Worm (Caenorhabditis elegans) whole organism, L4 larva: ENCODE measurements around the gene tiar-2.
A peak's percentile ranks its signal among the peaks of the same experiment; 100 is the strongest.
"Not testable (repeated sequence)": the region's sequence is repeated elsewhere in the genome, so short reads cannot be mapped to it uniquely, and the experiment has no call there.

Experiments
- F49E8.2 ChIP-seq: sonication (generic microtip); optimal IDR thresholded peaks from 2 replicates; lab custom pipeline; 2016; ENCODE audit warnings: missing compliant biosample characterization, mild to moderate bottlenecking, missing genetic modification characterization, borderline replicate concordance
- Y105C5A.15 ChIP-seq: fragments of 200-800 bp; sonication (Bioruptor generic); IDR thresholded peaks from 2 replicates; pipeline ENCODE4 v1.3.6; 2022; ENCODE audit warnings: missing genetic modification characterization, missing compliant biosample characterization
- Y48G9A.11 ChIP-seq: fragments of 200-800 bp; sonication (Bioruptor generic); IDR thresholded peaks from 2 replicates; pipeline ENCODE4 v1.3.6; 2022; ENCODE audit warnings: missing genetic modification reagents, missing genetic modification characterization, missing compliant biosample characterization
- ZK337.2 ChIP-seq: fragments of 200-800 bp; sonication (Bioruptor generic); IDR thresholded peaks from 2 replicates; pipeline ENCODE4 v1.3.6; 2022; ENCODE audit warnings: missing genetic modification reagents, missing genetic modification characterization, missing compliant biosample characterization
- aha-1 ChIP-seq: fragments of 150-350 bp; peaks from one replicate; lab custom pipeline; 2014; ENCODE audit warnings: missing biosample characterization, missing genetic modification characterization
- arid-1 ChIP-seq: fragments of 200-800 bp; sonication (Bioruptor generic); conservative IDR thresholded peaks from 2 replicates; pipeline ENCODE4 v1.3.6; 2022; ENCODE audit warnings: missing genetic modification reagents, missing genetic modification characterization, missing compliant biosample characterization
- ceh-32 ChIP-seq: sonication (generic microtip); optimal IDR thresholded peaks from 2 replicates; lab custom pipeline; 2016; ENCODE audit warnings: mild to moderate bottlenecking, missing genetic modification characterization, missing compliant biosample characterization; ENCODE audit not compliant: poor library complexity
- daf-16 ChIP-seq, 3 experiments: sonication (generic microtip); optimal IDR thresholded peaks; 2 replicates each; lab custom pipeline; 2016 to 2017; ENCODE audit warnings: missing genetic modification characterization in 3 of 3, missing genetic modification reagents in 3 of 3, mild to moderate bottlenecking in 2 of 3, missing compliant biosample characterization in 2 of 3, missing biosample characterization in 1 of 3, moderate library complexity in 1 of 3
- daf-19 ChIP-seq: fragments of 200-800 bp; sonication (Bioruptor generic); conservative IDR thresholded peaks from 2 replicates; pipeline ENCODE4 v1.3.6; 2022; ENCODE audit warnings: missing genetic modification characterization, missing compliant biosample characterization
- dmd-6 ChIP-seq: fragments of 200-800 bp; sonication (Bioruptor generic); IDR thresholded peaks from 2 replicates; pipeline ENCODE4 v1.3.6; 2022; ENCODE audit warnings: missing genetic modification reagents, missing genetic modification characterization, missing compliant biosample characterization
- dmd-8 ChIP-seq: fragments of 200-800 bp; sonication (Bioruptor generic); IDR thresholded peaks from 2 replicates; pipeline ENCODE4 v1.3.6; 2022; ENCODE audit warnings: missing genetic modification characterization, missing compliant biosample characterization
- dpl-1 ChIP-seq: fragments of 150-350 bp; optimal IDR thresholded peaks from 2 replicates; lab custom pipeline; 2014; ENCODE audit warnings: missing biosample characterization, missing genetic modification reagents, missing genetic modification characterization
- fkh-10 ChIP-seq: fragments of 150-350 bp; optimal IDR thresholded peaks from 2 replicates; lab custom pipeline; 2014; ENCODE audit warnings: missing biosample characterization, missing genetic modification reagents, missing genetic modification characterization
- fos-1 ChIP-seq: fragments of 150-350 bp; optimal IDR thresholded peaks from 2 replicates; lab custom pipeline; 2014; ENCODE audit warnings: missing biosample characterization, missing genetic modification characterization
- hif-1 ChIP-seq, 2 experiments: sonication (generic microtip); optimal IDR thresholded peaks; 2 replicates each; lab custom pipeline; 2016 to 2017; ENCODE audit warnings: missing compliant biosample characterization in 2 of 2, missing genetic modification characterization in 2 of 2, missing genetic modification reagents in 2 of 2, missing genotype in 2 of 2, mild to moderate bottlenecking in 1 of 2
- jun-1 ChIP-seq: fragments of 150-350 bp; optimal IDR thresholded peaks from 2 replicates; lab custom pipeline; 2014; ENCODE audit warnings: missing biosample characterization, missing genetic modification reagents, missing genetic modification characterization
- lim-7 ChIP-seq: fragments of 200-800 bp; sonication (Bioruptor generic); IDR thresholded peaks from 2 replicates; pipeline ENCODE4 v1.3.6; 2022; ENCODE audit warnings: missing genetic modification characterization, missing compliant biosample characterization
- madf-5 ChIP-seq, 2 experiments: fragments of 200-800 bp; sonication (Bioruptor generic); IDR thresholded peaks; 2 replicates each; pipeline ENCODE4 v1.3.6; 2022; ENCODE audit warnings: missing compliant biosample characterization in 2 of 2, missing genetic modification characterization in 2 of 2
- mdt-29 ChIP-seq: fragments of 200-800 bp; sonication (Bioruptor generic); IDR thresholded peaks from 2 replicates; pipeline ENCODE4 v1.3.6; 2022; ENCODE audit warnings: missing genetic modification reagents, missing genetic modification characterization, missing compliant biosample characterization
- mep-1 ChIP-seq: fragments of 150-350 bp; sonication (generic microtip); optimal IDR thresholded peaks from 3 replicates; lab custom pipeline; 2014; ENCODE audit warnings: missing biosample characterization, missing genetic modification characterization
- nhr-77 ChIP-seq: fragments of 150-350 bp; optimal IDR thresholded peaks from 2 replicates; lab custom pipeline; 2014; ENCODE audit warnings: missing biosample characterization, missing genetic modification characterization
- set-16 ChIP-seq: fragments of 200-800 bp; sonication (Bioruptor generic); IDR thresholded peaks from 2 replicates; pipeline ENCODE4 v1.3.6; 2022; ENCODE audit warnings: missing genetic modification reagents, missing genetic modification characterization, missing compliant biosample characterization
- spr-1 ChIP-seq: sonication (generic microtip); optimal IDR thresholded peaks from 2 replicates; lab custom pipeline; 2016; ENCODE audit warnings: mild to moderate bottlenecking, missing genetic modification characterization, missing compliant biosample characterization
- spr-3 ChIP-seq: fragments of 200-800 bp; sonication (Bioruptor generic); optimal IDR thresholded peaks from 2 replicates; lab custom pipeline; 2018; ENCODE audit warnings: mild to moderate bottlenecking, missing genetic modification characterization, missing compliant biosample characterization
- unc-130 ChIP-seq: sonication (generic microtip); optimal IDR thresholded peaks from 2 replicates; lab custom pipeline; 2016; ENCODE audit warnings: missing genetic modification reagents, missing genetic modification characterization, missing compliant biosample characterization
- unc-62 ChIP-seq, 3 experiments: fragments of 150-350 bp in 1 of 3; sonication (generic microtip); optimal IDR thresholded peaks in 2 of 3; peaks in 1 of 3; 1 replicate in 1 of 3; 2 replicates in 2 of 3; lab custom pipeline; 2014 to 2017; ENCODE audit warnings: missing biosample characterization in 3 of 3, missing genetic modification characterization in 3 of 3, missing genetic modification reagents in 3 of 3, missing genotype in 1 of 3
- zag-1 ChIP-seq: fragments of 150-350 bp; optimal IDR thresholded peaks from 2 replicates; lab custom pipeline; 2014; ENCODE audit warnings: missing biosample characterization, missing genetic modification characterization
- zfp-3 ChIP-seq: fragments of 200-800 bp; sonication (Bioruptor generic); conservative IDR thresholded peaks from 2 replicates; pipeline ENCODE4 v1.3.6; 2022; ENCODE audit warnings: missing genetic modification reagents, missing genetic modification characterization, missing compliant biosample characterization

tiar-2 gene

DNA sequence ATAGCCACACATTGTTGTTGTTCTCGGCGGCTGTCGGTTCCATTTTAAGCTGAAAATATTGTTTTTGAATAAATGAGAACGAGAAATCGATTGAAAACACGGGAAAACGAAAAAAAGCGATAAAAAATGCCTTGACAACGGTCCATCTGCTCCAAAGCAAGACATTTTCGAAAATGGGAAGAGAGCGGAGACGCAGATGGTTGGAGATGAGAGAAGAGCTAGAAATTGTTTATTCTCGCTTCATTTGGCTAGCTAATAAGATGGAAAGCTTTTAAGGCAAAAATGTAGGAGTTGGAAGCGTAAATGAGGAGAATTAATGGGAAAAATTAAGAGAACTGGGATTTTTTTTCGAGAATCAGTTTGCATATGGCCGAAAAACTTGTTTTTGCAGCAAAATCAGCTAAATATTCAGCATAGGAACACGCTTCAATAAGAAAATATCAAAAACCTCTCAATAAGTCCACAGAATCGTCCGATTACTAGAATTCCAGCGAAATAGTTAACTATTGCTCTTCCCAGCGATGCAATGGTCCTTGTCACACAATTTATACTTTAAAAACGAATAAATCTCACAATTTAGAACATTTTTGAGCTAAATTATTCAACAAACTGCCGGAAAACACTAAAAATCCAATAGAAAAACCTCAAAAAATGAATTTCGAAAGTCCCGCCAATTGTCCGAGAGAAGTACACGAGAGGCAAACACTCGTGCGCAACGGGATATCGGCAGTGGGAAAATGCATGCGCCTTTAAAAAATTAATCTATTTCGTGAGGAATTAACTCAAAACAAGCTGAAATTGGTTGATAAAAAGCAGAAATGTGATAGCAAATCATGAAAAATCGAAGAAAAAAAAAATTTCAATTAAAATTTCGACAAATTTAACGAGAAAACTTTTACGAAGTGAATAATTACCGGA, 29.9 kb upstream of the tiar-2 start, which contains the start of gene pisy-1 (continued):
- TF ChIP-seq dmd-6 (0 out of 2 replicates have a peak, but pooled peaks have one; percentile 9), zfp-3 (GFP tag; lab: Robert Waterston, UW) (no peak), unc-62 (GFP tag; optimal IDR thresholded peaks at IDR 0.05 in 1 of 2; lab: Kevin White, UChicago) (peak in 1 of 2 experiments; percentile 2), unc-62 (tag; optimal IDR thresholded peaks at IDR 0.05; lab: Kevin White, UChicago) (no peak), daf-19 (GFP tag; lab: Robert Waterston, UW) (no peak), jun-1 (tag; lab: Kevin White, UChicago) (no peak)
- TF ChIP-seq, all 104 proteins: peak for 15

DNA sequence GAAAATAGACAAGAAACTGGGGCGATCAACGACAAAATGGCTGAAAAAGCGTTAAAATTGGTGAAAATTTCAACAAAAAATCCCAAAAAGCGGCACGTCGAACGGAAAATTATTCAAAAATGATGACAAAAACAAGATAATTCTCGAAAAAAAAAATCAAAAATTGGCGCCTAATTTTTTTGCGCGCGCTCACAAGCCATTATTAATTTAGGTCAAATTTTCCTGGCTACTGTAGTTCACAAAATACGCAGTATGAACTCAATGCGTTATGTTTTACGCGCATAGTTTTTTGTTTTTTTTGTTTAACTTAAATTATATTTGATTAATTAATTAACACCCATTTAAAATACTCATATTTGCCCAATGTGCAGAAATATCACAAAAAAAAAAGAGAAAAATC, 29.2 kb upstream of the tiar-2 start:
- TF ChIP-seq ZK337.2 (no peak), mep-1 (tag; lab: Kevin White, UChicago) (no peak), aha-1 (tag; lab: Kevin White, UChicago) (peak; percentile 42), dpl-1 (GFP tag; lab: Kevin White, UChicago) (no peak), F49E8.2 (tag; lab: Kevin White, UChicago) (peak; percentile 65), nhr-77 (tag; lab: Kevin White, UChicago) (no peak), unc-130 (GFP tag; lab: Kevin White, UChicago) (peak; percentile 84), Y48G9A.11 (GFP tag; lab: Robert Waterston, UW) (peak; percentile 82), mdt-29 (no peak)

DNA sequence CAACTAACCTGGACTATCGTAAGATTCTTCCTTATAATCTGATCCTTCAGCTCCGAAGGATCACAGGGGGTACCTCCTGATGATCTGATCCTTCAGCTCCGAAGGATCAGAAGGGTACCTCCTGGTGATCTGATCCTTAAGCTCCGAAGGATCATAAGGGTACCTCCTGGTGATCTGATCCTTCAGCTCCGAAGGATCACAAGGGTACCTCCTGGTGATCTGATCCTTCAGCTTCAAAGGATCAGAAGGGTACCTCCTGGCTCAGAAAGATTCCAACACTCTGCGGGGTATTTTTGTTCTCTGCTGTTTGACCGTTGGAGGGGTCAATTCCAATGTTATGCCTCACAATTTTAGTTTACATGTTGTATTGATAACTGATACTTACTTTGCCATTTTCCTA, 18.8 kb upstream of the tiar-2 start:
- peak in 1 of 2 experiments; percentile 69; a peak in 1 of 4 replicates for TF ChIP-seq madf-5 (GFP tag; IDR thresholded peaks at IDR 0.05; lab: Robert Waterston, UW)
- peak; percentile 71 for TF ChIP-seq dmd-8 (GFP tag; lab: Robert Waterston, UW)
- 0 out of 2 replicates have a peak, but pooled peaks have one; percentile 33 for TF ChIP-seq Y105C5A.15 (GFP tag; lab: Robert Waterston, UW)
- peak; percentile 84 for TF ChIP-seq set-16
- TF ChIP-seq lim-7 (GFP tag; lab: Robert Waterston, UW) = peak; percentile 84
- TF ChIP-seq, all 104 proteins: peak for 5; not testable (repeated sequence) for 99

DNA sequence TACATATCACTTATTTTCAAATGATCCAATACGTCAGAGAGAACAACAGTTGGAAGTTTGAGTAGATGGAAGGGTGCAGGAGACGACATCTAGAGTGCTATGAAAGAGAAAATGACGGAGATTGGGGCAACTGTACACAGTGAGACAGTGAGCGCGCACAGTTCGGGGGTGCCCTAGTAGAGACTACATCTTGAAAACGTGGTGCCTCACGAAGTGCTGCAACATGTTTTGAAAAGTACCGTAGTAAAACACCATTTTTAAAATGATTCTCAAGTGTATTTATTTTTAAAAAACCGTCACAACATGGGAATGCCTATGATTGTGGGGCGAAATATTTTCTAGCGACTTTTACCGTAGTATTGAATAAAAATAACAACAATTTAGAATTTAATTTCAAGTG, 14.8 kb upstream of the tiar-2 start, which contains the start of gene Y46G5A.39:
TSS of gene Y46G5A.39 (minus strand) at position 101 of the 400 bp plus-strand sequence.
- TF ChIP-seq hif-1 (tag; optimal IDR thresholded peaks at IDR 0.05; lab: Kevin White, UChicago); mdt-29; spr-3: not testable (repeated sequence)

DNA sequence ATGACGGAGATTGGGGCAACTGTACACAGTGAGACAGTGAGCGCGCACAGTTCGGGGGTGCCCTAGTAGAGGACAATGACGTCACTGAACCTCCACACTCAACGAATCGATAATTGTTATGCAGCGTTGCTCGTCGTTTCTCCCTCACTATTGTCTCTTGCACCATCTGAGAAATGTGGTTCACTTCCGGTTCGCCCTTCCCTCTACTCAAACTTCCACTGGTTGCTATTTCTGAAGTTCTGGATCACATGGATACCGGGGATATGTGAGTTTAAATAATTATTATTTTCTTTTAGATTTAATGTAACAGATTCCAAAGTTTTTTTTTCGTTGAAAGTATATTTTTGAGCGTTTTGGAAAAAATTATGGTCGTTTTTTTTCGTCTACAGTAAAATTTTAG, 12.3 kb upstream of the tiar-2 start, which contains the start of the genes Y46G5A.7 and Y46G5A.8:
TSS of gene Y46G5A.7 (minus strand) at position 153 of the 400 bp plus-strand sequence.
TSS of gene Y46G5A.8 (plus strand) at position 159 of the 400 bp plus-strand sequence.
- TF ChIP-seq fkh-10 (GFP tag; lab: Kevin White, UChicago) = no peak
- TF ChIP-seq zag-1 (tag; lab: Kevin White, UChicago) = no peak
- no peak for TF ChIP-seq mdt-29
- TF ChIP-seq unc-62 (GFP tag; optimal IDR thresholded peaks at IDR 0.05 in 1 of 2; lab: Kevin White, UChicago) = no peak
- no peak for TF ChIP-seq unc-62 (tag; optimal IDR thresholded peaks at IDR 0.05; lab: Kevin White, UChicago)
- TF ChIP-seq, all 104 proteins: peak for 0

DNA sequence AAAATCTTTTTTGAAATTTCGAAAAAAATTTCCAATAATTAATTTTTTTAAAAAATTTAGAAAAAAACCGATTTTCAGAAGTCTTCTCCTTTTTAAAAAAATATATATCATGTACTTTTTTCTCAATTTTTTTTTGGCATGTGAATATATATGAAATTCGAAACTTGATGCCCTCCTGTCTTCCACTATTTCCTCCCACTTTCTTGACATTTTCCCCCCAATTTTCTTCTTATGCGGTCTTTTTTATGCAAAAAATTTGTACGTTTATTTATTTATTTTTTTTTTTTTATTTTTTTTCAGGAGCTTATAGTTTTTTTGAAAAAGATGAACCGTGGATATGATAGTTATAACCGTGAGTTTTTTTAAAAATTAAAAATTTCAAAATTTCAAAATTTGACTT, 8.0 kb upstream of the tiar-2 start, which contains the start of gene cnp-2:
TSS of gene cnp-2 (plus strand) at position 301 of the 400 bp plus-strand sequence.
- no peak for TF ChIP-seq spr-1 (tag; lab: Kevin White, UChicago)
- no peak for TF ChIP-seq fos-1
- no peak for TF ChIP-seq ceh-32 (tag; lab: Kevin White, UChicago)
- no peak for TF ChIP-seq arid-1 (GFP tag; lab: Robert Waterston, UW)
- TF ChIP-seq daf-16 (GFP tag; optimal IDR thresholded peaks at IDR 0.05; lab: Kevin White, UChicago) = no peak
- TF ChIP-seq daf-16 (tag; optimal IDR thresholded peaks at IDR 0.05; lab: Kevin White, UChicago) = no peak
